Worm (Caenorhabditis elegans) whole organism, L3 larva: ENCODE results near the gene ric-4.

Source experiments
- ama-1 ChIP-seq: fragments of 150-350 bp; optimal IDR thresholded peaks from 2 replicates; lab custom pipeline; 2018
- ceh-28 ChIP-seq: fragments of 150-350 bp; optimal IDR thresholded peaks from 2 replicates; lab custom pipeline; 2014; ENCODE audit warnings: missing biosample characterization, missing genetic modification reagents, missing genetic modification characterization
- ceh-82 ChIP-seq: fragments of 150-350 bp; optimal IDR thresholded peaks from 2 replicates; lab custom pipeline; 2014; ENCODE audit warnings: missing biosample characterization, missing genetic modification characterization
- egl-27 ChIP-seq: sonication (generic microtip); optimal IDR thresholded peaks from 4 replicates; lab custom pipeline; 2017; ENCODE audit warnings: missing biosample characterization, missing genetic modification reagents, missing genetic modification characterization
- elt-1 ChIP-seq: fragments of 150-350 bp; optimal IDR thresholded peaks from 2 replicates; lab custom pipeline; 2014; ENCODE audit warnings: missing biosample characterization, missing genetic modification characterization
- elt-2 ChIP-seq: sonication (generic microtip); optimal IDR thresholded peaks from 2 replicates; lab custom pipeline; 2016; ENCODE audit warnings: missing genetic modification reagents, mild to moderate bottlenecking, missing genetic modification characterization, missing compliant biosample characterization
- elt-3 ChIP-seq, 3 experiments: fragments of 150-350 bp in 1 of 3; sonication (generic microtip) in 2 of 3; optimal IDR thresholded peaks; 2 replicates in 2 of 3; 4 replicates in 1 of 3; lab custom pipeline; 2014 to 2017; ENCODE audit warnings: missing biosample characterization in 3 of 3, missing genetic modification characterization in 3 of 3
- eor-1 ChIP-seq, 2 experiments: fragments of 150-350 bp; optimal IDR thresholded peaks; 2 replicates each; lab custom pipeline; 2014 to 2018; ENCODE audit warnings: missing biosample characterization in 2 of 2, missing genetic modification characterization in 2 of 2
- fkh-10 ChIP-seq: sonication (generic microtip); optimal IDR thresholded peaks from 2 replicates; lab custom pipeline; 2017; ENCODE audit warnings: missing biosample characterization, missing genetic modification reagents, missing genetic modification characterization
- fos-1 ChIP-seq: fragments of 150-350 bp; optimal IDR thresholded peaks from 2 replicates; lab custom pipeline; 2014; ENCODE audit warnings: missing biosample characterization, missing genetic modification characterization
- hmg-11 ChIP-seq: sonication (generic microtip); optimal IDR thresholded peaks from 2 replicates; lab custom pipeline; 2016; ENCODE audit warnings: missing genetic modification characterization, missing compliant biosample characterization
- jun-1 ChIP-seq: fragments of 150-350 bp; optimal IDR thresholded peaks from 2 replicates; lab custom pipeline; 2014; ENCODE audit warnings: missing biosample characterization, missing genetic modification reagents, missing genetic modification characterization
- lin-15B ChIP-seq: fragments of 150-350 bp; optimal IDR thresholded peaks from 2 replicates; lab custom pipeline; 2014; ENCODE audit warnings: missing biosample characterization, missing genetic modification characterization
- lin-39 ChIP-seq: fragments of 150-350 bp; optimal IDR thresholded peaks from 2 replicates; lab custom pipeline; 2018; ENCODE audit warnings: missing biosample characterization, missing genetic modification reagents, missing genetic modification characterization
- lsy-12 ChIP-seq: sonication (generic microtip); optimal IDR thresholded peaks from 2 replicates; lab custom pipeline; 2016; ENCODE audit warnings: mild to moderate bottlenecking, missing genetic modification characterization, missing compliant biosample characterization
- mdl-1 ChIP-seq: fragments of 150-350 bp; optimal IDR thresholded peaks from 2 replicates; lab custom pipeline; 2014; ENCODE audit warnings: missing biosample characterization, missing genetic modification characterization
- nfya-1 ChIP-seq: sonication (generic microtip); optimal IDR thresholded peaks from 2 replicates; lab custom pipeline; 2017; ENCODE audit warnings: missing genetic modification characterization, mild to moderate bottlenecking, missing compliant biosample characterization, antibody characterized with exemption, moderate library complexity; ENCODE audit not compliant: insufficient read depth
- nhr-12 ChIP-seq: fragments of 150-350 bp; optimal IDR thresholded peaks from 2 replicates; lab custom pipeline; 2014; ENCODE audit warnings: missing biosample characterization, missing genetic modification characterization
- nhr-23 ChIP-seq: fragments of 150-350 bp; optimal IDR thresholded peaks from 2 replicates; lab custom pipeline; 2014; ENCODE audit warnings: missing biosample characterization, missing genetic modification reagents, missing genetic modification characterization
- nhr-237 ChIP-seq: fragments of 150-350 bp; optimal IDR thresholded peaks from 2 replicates; lab custom pipeline; 2014; ENCODE audit warnings: missing biosample characterization, missing genetic modification characterization
- nhr-25 ChIP-seq: sonication (generic microtip); optimal IDR thresholded peaks from 2 replicates; lab custom pipeline; 2017; ENCODE audit warnings: missing biosample characterization, missing genetic modification characterization
- nhr-28 ChIP-seq: fragments of 150-350 bp; optimal IDR thresholded peaks from 2 replicates; lab custom pipeline; 2014; ENCODE audit warnings: missing biosample characterization, missing genetic modification characterization
- nhr-43 ChIP-seq: sonication (generic microtip); optimal IDR thresholded peaks from 2 replicates; lab custom pipeline; 2016; ENCODE audit warnings: mild to moderate bottlenecking, missing genetic modification characterization, missing compliant biosample characterization; ENCODE audit not compliant: poor library complexity, severe bottlenecking
- nhr-76 ChIP-seq: fragments of 150-350 bp; sonication (generic microtip); optimal IDR thresholded peaks from 5 replicates; lab custom pipeline; 2014; ENCODE audit warnings: missing biosample characterization, missing genetic modification characterization
- nhr-77 ChIP-seq: fragments of 150-350 bp; optimal IDR thresholded peaks from 2 replicates; lab custom pipeline; 2014; ENCODE audit warnings: missing biosample characterization, missing genetic modification characterization
- pha-4 ChIP-seq: fragments of 150-350 bp; optimal IDR thresholded peaks from 2 replicates; lab custom pipeline; 2014; ENCODE audit warnings: missing biosample characterization, missing genetic modification reagents, missing genetic modification characterization
- sea-2 ChIP-seq: fragments of 150-350 bp; sonication (generic microtip); optimal IDR thresholded peaks from 4 replicates; lab custom pipeline; 2014; ENCODE audit warnings: missing biosample characterization, missing genetic modification reagents, missing genetic modification characterization
- skn-1 ChIP-seq: fragments of 150-350 bp; optimal IDR thresholded peaks from 2 replicates; lab custom pipeline; 2014; ENCODE audit warnings: missing biosample characterization, missing genetic modification characterization
- snpc-4 ChIP-seq: fragments of 150-350 bp; optimal IDR thresholded peaks from 2 replicates; lab custom pipeline; 2014; ENCODE audit warnings: missing biosample characterization, missing genetic modification characterization
- tbx-2 ChIP-seq: sonication (generic microtip); optimal IDR thresholded peaks from 2 replicates; lab custom pipeline; 2016; ENCODE audit warnings: mild to moderate bottlenecking, missing genetic modification characterization, missing compliant biosample characterization
- unc-39 ChIP-seq: sonication (generic microtip); optimal IDR thresholded peaks from 4 replicates; lab custom pipeline; 2017; ENCODE audit warnings: missing biosample characterization, missing genetic modification characterization
- unc-62 ChIP-seq: fragments of 150-350 bp; sonication (generic microtip); optimal IDR thresholded peaks from 4 replicates; lab custom pipeline; 2014; ENCODE audit warnings: missing biosample characterization, missing genetic modification reagents, missing genetic modification characterization
- ztf-11 ChIP-seq: fragments of 150-350 bp; optimal IDR thresholded peaks from 2 replicates; lab custom pipeline; 2014; ENCODE audit warnings: missing biosample characterization, missing genetic modification characterization
- ztf-4 ChIP-seq: fragments of 150-350 bp; optimal IDR thresholded peaks from 2 replicates; lab custom pipeline; 2014; ENCODE audit warnings: missing biosample characterization, missing genetic modification characterization

The ric-4 gene

ce11 chrV:10241121-10241803 lies 28.9 kb downstream of the ric-4 start, which contains the start of the genes C12D8.21 and col-148:
TSS of gene C12D8.21 (minus strand) at chrV:10241188.
TSS of gene col-148 (plus strand) at chrV:10241753.
- TF ChIP-seq jun-1 (tag; lab: Kevin White, UChicago) (no peak), lsy-12 (tag; lab: Kevin White, UChicago) (no peak), lin-15B (tag; lab: Kevin White, UChicago) (no peak), eor-1 (tag; optimal IDR thresholded peaks at IDR 0.05; lab: Kevin White, UChicago) (no peak), ztf-11 (tag; lab: Kevin White, UChicago) (no peak), pha-4 (tag; lab: Kevin White, UChicago) (no peak), tbx-2 (tag; lab: Kevin White, UChicago) (no peak), unc-39 (no peak), nhr-237 (no peak), fkh-10 (GFP tag; lab: Kevin White, UChicago) (no peak), elt-1 (no peak), unc-62 (GFP tag; lab: Kevin White, UChicago) (no peak), fos-1 (tag; lab: Kevin White, UChicago) (no peak), ceh-28 (no peak), nhr-43 (tag; lab: Kevin White, UChicago) (no peak), sea-2 (GFP tag; lab: Kevin White, UChicago) (no peak)

ce11 chrV:10239861-10240260 lies 30.3 kb downstream of the ric-4 start, which contains the start of gene fipr-8:
TSS of gene fipr-8 (minus strand) at chrV:10239961.
- TF ChIP-seq fos-1 (tag; lab: Kevin White, UChicago) (no peak), unc-62 (GFP tag; lab: Kevin White, UChicago) (no peak), hmg-11 (tag; lab: Kevin White, UChicago) (no peak), ztf-11 (tag; lab: Kevin White, UChicago) (no peak), nhr-77 (tag; lab: Kevin White, UChicago) (no peak), nhr-23 (no peak), nhr-12 (tag; lab: Kevin White, UChicago) (no peak), snpc-4 (tag; lab: Kevin White, UChicago) (no peak), elt-3 (tag; optimal IDR thresholded peaks at IDR 0.05; lab: Kevin White, UChicago) (no peak), sea-2 (GFP tag; lab: Kevin White, UChicago) (no peak), ztf-4 (no peak), egl-27 (tag; lab: Kevin White, UChicago) (no peak), mdl-1 (tag; lab: Kevin White, UChicago) (no peak), nhr-28 (tag; lab: Kevin White, UChicago) (no peak)

ce11 chrV:10238665-10239064 lies 31.4 kb downstream of the ric-4 start, which contains the start of gene fubl-1:
TSS of gene fubl-1 (minus strand) at chrV:10238866.
- peak; percentile 6 for TF ChIP-seq pha-4 (tag; lab: Kevin White, UChicago)
- peak; percentile 9 for TF ChIP-seq hmg-11 (tag; lab: Kevin White, UChicago)
- TF ChIP-seq nfya-1 (tag; lab: Kevin White, UChicago), result peak; percentile 50
- no peak for TF ChIP-seq mdl-1 (tag; lab: Kevin White, UChicago)
- peak; percentile 73 for TF ChIP-seq lin-15B (tag; lab: Kevin White, UChicago)
- TF ChIP-seq lin-39 (tag; lab: Kevin White, UChicago), result peak; percentile 61
- TF ChIP-seq ceh-82 (tag; lab: Kevin White, UChicago), result no peak
- peak; percentile 2 for TF ChIP-seq elt-2 (tag; lab: Kevin White, UChicago)
- TF ChIP-seq fkh-10 (GFP tag; lab: Kevin White, UChicago), result no peak
- peak; percentile 39 for TF ChIP-seq ama-1 (lab: Kevin White, UChicago)
- TF ChIP-seq, all 47 proteins: peak for 7

ce11 chrV:10237959-10238444 lies 32.1 kb downstream of the ric-4 start:
- TF ChIP-seq ama-1 (lab: Kevin White, UChicago) (peak; percentile 6), mdl-1 (tag; lab: Kevin White, UChicago) (no peak)

- TF ChIP-seq nhr-76, result no peak
- no peak for TF ChIP-seq nhr-28 (tag; lab: Kevin White, UChicago)
- no peak for TF ChIP-seq nhr-25 (tag; lab: Kevin White, UChicago)
- no peak for TF ChIP-seq mdl-1 (tag; lab: Kevin White, UChicago)
- no peak for TF ChIP-seq ztf-4
- TF ChIP-seq elt-3 (tag; optimal IDR thresholded peaks at IDR 0.05; lab: Kevin White, UChicago), result no peak
- TF ChIP-seq fkh-10 (GFP tag; lab: Kevin White, UChicago), result no peak
- TF ChIP-seq elt-2 (tag; lab: Kevin White, UChicago), result no peak
- no peak for TF ChIP-seq skn-1 (tag; lab: Kevin White, UChicago)
- no peak for TF ChIP-seq snpc-4 (tag; lab: Kevin White, UChicago)
- no peak for TF ChIP-seq unc-39
- no peak for TF ChIP-seq jun-1 (tag; lab: Kevin White, UChicago)
- TF ChIP-seq, all 47 proteins: peak for 0
Observed at ce11 chrV:10237171-10237570, 32.9 kb downstream of the ric-4 start.
